Fruit fly (Drosophila melanogaster) whole organism, prepupa: ENCODE measurements around the gene CG34409.
A peak's percentile ranks its signal among the peaks of the same experiment; 100 is the strongest.

Experiments used
- Blimp-1 ChIP-seq: fragments of 200-800 bp; sonication (Bioruptor generic); optimal IDR thresholded peaks from 3 replicates; lab custom pipeline; 2017; ENCODE audit warnings: missing biosample characterization, missing genetic modification characterization, mild to moderate bottlenecking, moderate library complexity, missing genetic modification reagents
- CG10631 ChIP-seq: fragments of 200-800 bp; sonication (Bioruptor generic); optimal IDR thresholded peaks from 2 replicates; lab custom pipeline; 2016; ENCODE audit warnings: missing biosample characterization, missing genetic modification characterization
- CG11294 ChIP-seq: fragments of 200-800 bp; sonication (Bioruptor generic); IDR thresholded peaks from 2 replicates; pipeline ENCODE4 v1.3.6; 2022; ENCODE audit warnings: missing biosample characterization, missing genetic modification characterization
- CG11902 ChIP-seq: fragments of 200-800 bp; sonication (Bioruptor generic); optimal IDR thresholded peaks from 3 replicates; lab custom pipeline; 2016; ENCODE audit warnings: missing biosample characterization, missing genetic modification characterization
- CG15336 ChIP-seq: fragments of 200-800 bp; sonication (Bioruptor generic); IDR thresholded peaks from 2 replicates; pipeline ENCODE4 v1.3.6; 2022; ENCODE audit warnings: missing biosample characterization, missing genetic modification characterization
- CG1621 ChIP-seq: fragments of 200-800 bp; sonication (Bioruptor generic); optimal IDR thresholded peaks from 3 replicates; lab custom pipeline; 2018; ENCODE audit warnings: missing biosample characterization, mild to moderate bottlenecking, missing genetic modification characterization
- CG16779 ChIP-seq: fragments of 200-800 bp; sonication (Bioruptor generic); optimal IDR thresholded peaks from 3 replicates; lab custom pipeline; 2017; ENCODE audit warnings: missing biosample characterization, mild to moderate bottlenecking, missing genetic modification characterization
- CG3032 ChIP-seq: fragments of 200-800 bp; optimal IDR thresholded peaks from 2 replicates; lab custom pipeline; 2019; ENCODE audit warnings: missing biosample characterization, mild to moderate bottlenecking, missing genetic modification characterization, moderate library complexity
- CG31627 ChIP-seq: fragments of 200-800 bp; sonication (Bioruptor generic); optimal IDR thresholded peaks from 3 replicates; lab custom pipeline; 2016; ENCODE audit warnings: missing biosample characterization, missing genetic modification characterization
- CG34406 ChIP-seq: fragments of 200-800 bp; sonication (Bioruptor generic); optimal IDR thresholded peaks from 3 replicates; lab custom pipeline; 2016; ENCODE audit warnings: missing biosample characterization, missing genetic modification characterization
- CG3919 ChIP-seq: fragments of 200-800 bp; sonication (Bioruptor generic); optimal IDR thresholded peaks from 3 replicates; lab custom pipeline; 2016; ENCODE audit warnings: missing biosample characterization, missing genetic modification characterization
- CG6163 ChIP-seq: fragments of 200-800 bp; sonication (Bioruptor generic); IDR thresholded peaks from 3 replicates; pipeline ENCODE4 v1.3.6; 2022; ENCODE audit warnings: missing biosample characterization, missing genetic modification characterization
- CG6276 ChIP-seq: fragments of 200-800 bp; sonication (Bioruptor generic); optimal IDR thresholded peaks from 2 replicates; lab custom pipeline; 2017; ENCODE audit warnings: missing biosample characterization, mild to moderate bottlenecking, missing genetic modification characterization
- CG6808 ChIP-seq: fragments of 200-800 bp; sonication (Bioruptor generic); optimal IDR thresholded peaks from 3 replicates; lab custom pipeline; 2017; ENCODE audit warnings: missing biosample characterization, missing genetic modification characterization, mild to moderate bottlenecking, moderate library complexity, missing genetic modification reagents
- CG6854 ChIP-seq: fragments of 200-800 bp; sonication (Bioruptor generic); optimal IDR thresholded peaks from 2 replicates; lab custom pipeline; 2017; ENCODE audit warnings: missing biosample characterization, mild to moderate bottlenecking, missing genetic modification characterization
- CG8119 ChIP-seq: fragments of 200-800 bp; sonication (Bioruptor generic); IDR thresholded peaks from 3 replicates; pipeline ENCODE4 v1.3.6; 2022; ENCODE audit warnings: missing biosample characterization, missing genetic modification characterization
- CG8632 ChIP-seq: fragments of 200-800 bp; sonication (Bioruptor generic); optimal IDR thresholded peaks from 3 replicates; lab custom pipeline; 2016; ENCODE audit warnings: missing biosample characterization, missing genetic modification characterization
- CG9139 ChIP-seq: fragments of 200-800 bp; sonication (Bioruptor generic); optimal IDR thresholded peaks from 3 replicates; lab custom pipeline; 2017; ENCODE audit warnings: missing biosample characterization, mild to moderate bottlenecking, missing genetic modification characterization
- Eip75B ChIP-seq: fragments of 200-800 bp; sonication (Bioruptor generic); optimal IDR thresholded peaks from 3 replicates; lab custom pipeline; 2016; ENCODE audit warnings: missing biosample characterization, missing genetic modification characterization
- Eip78C ChIP-seq: fragments of 200-800 bp; sonication (Bioruptor generic); peaks from one replicate; lab custom pipeline; 2016; ENCODE audit warnings: missing biosample characterization, missing genetic modification characterization
- Ets21C ChIP-seq: fragments of 200-800 bp; sonication (Bioruptor generic); optimal IDR thresholded peaks from 3 replicates; lab custom pipeline; 2016; ENCODE audit warnings: missing biosample characterization, missing genetic modification characterization
- Ets96B ChIP-seq: fragments of 200-800 bp; optimal IDR thresholded peaks from 2 replicates; lab custom pipeline; 2019; ENCODE audit warnings: missing biosample characterization, mild to moderate bottlenecking, missing genetic modification characterization, moderate library complexity
- Gug ChIP-seq: fragments of 200-800 bp; sonication (Bioruptor generic); IDR thresholded peaks from 2 replicates; pipeline ENCODE4 v1.3.6; 2022; ENCODE audit warnings: missing biosample characterization, missing genetic modification characterization
- Hr39 ChIP-seq: fragments of 200-800 bp; sonication (Bioruptor generic); optimal IDR thresholded peaks from 2 replicates; lab custom pipeline; 2016; ENCODE audit warnings: missing biosample characterization, missing genetic modification characterization
- Hr4 ChIP-seq: fragments of 200-800 bp; sonication (Bioruptor generic); optimal IDR thresholded peaks from 3 replicates; lab custom pipeline; 2016; ENCODE audit warnings: missing biosample characterization, missing genetic modification characterization
- Lpt ChIP-seq: fragments of 200-800 bp; sonication (Bioruptor generic); optimal IDR thresholded peaks from 3 replicates; lab custom pipeline; 2016; ENCODE audit warnings: missing biosample characterization, missing genetic modification characterization
- Met ChIP-seq: fragments of 200-800 bp; sonication (Bioruptor generic); optimal IDR thresholded peaks from 3 replicates; lab custom pipeline; 2016; ENCODE audit warnings: missing biosample characterization, missing genetic modification characterization
- OdsH ChIP-seq: fragments of 200-800 bp; sonication (Bioruptor generic); optimal IDR thresholded peaks from 3 replicates; lab custom pipeline; 2016; ENCODE audit warnings: missing biosample characterization, missing genetic modification characterization
- Smox ChIP-seq: fragments of 200-800 bp; sonication (Bioruptor generic); optimal IDR thresholded peaks from 3 replicates; lab custom pipeline; 2016; ENCODE audit warnings: missing biosample characterization, missing genetic modification characterization
- Sox102F ChIP-seq: fragments of 200-800 bp; sonication (Bioruptor generic); optimal IDR thresholded peaks from 2 replicates; lab custom pipeline; 2016; ENCODE audit warnings: missing biosample characterization, mild to moderate bottlenecking, missing genetic modification characterization
- Sox14 ChIP-seq: fragments of 200-800 bp; sonication (Bioruptor generic); optimal IDR thresholded peaks from 3 replicates; lab custom pipeline; 2016; ENCODE audit warnings: missing biosample characterization, missing genetic modification characterization
- Sox15 ChIP-seq: fragments of 200-800 bp; sonication (Bioruptor generic); optimal IDR thresholded peaks from 3 replicates; lab custom pipeline; 2016; ENCODE audit warnings: missing biosample characterization, missing genetic modification characterization
- achi ChIP-seq: fragments of 200-800 bp; sonication (Bioruptor generic); optimal IDR thresholded peaks from 3 replicates; lab custom pipeline; 2016; ENCODE audit warnings: missing biosample characterization, missing genetic modification characterization
- acj6 ChIP-seq: fragments of 200-800 bp; sonication (Bioruptor generic); optimal IDR thresholded peaks from 3 replicates; lab custom pipeline; 2016; ENCODE audit warnings: missing biosample characterization, missing genetic modification characterization
- cyc ChIP-seq: fragments of 200-800 bp; sonication (Bioruptor generic); optimal IDR thresholded peaks from 3 replicates; lab custom pipeline; 2016; ENCODE audit warnings: missing biosample characterization, missing genetic modification characterization
- dac ChIP-seq: fragments of 200-800 bp; sonication (Bioruptor generic); optimal IDR thresholded peaks from 2 replicates; lab custom pipeline; 2017; ENCODE audit warnings: missing biosample characterization, mild to moderate bottlenecking, missing genetic modification characterization
- eg ChIP-seq: fragments of 200-800 bp; sonication (Bioruptor generic); IDR thresholded peaks from 3 replicates; pipeline ENCODE4 v1.3.6; 2022; ENCODE audit warnings: missing biosample characterization, missing genetic modification characterization
- esn ChIP-seq: fragments of 200-800 bp; sonication (Bioruptor generic); optimal IDR thresholded peaks from 2 replicates; lab custom pipeline; 2016; ENCODE audit warnings: missing biosample characterization, mild to moderate bottlenecking, missing genetic modification characterization, moderate library complexity
- lz ChIP-seq: fragments of 200-800 bp; sonication (Bioruptor generic); optimal IDR thresholded peaks from 3 replicates; lab custom pipeline; 2016; ENCODE audit warnings: missing biosample characterization, missing genetic modification characterization
- net ChIP-seq: fragments of 200-800 bp; sonication (Bioruptor generic); optimal IDR thresholded peaks from 3 replicates; lab custom pipeline; 2016; ENCODE audit warnings: missing biosample characterization, missing genetic modification characterization
- pdm3 ChIP-seq: fragments of 200-800 bp; sonication (Bioruptor generic); optimal IDR thresholded peaks from 3 replicates; lab custom pipeline; 2016; ENCODE audit warnings: missing biosample characterization, missing genetic modification characterization
- salr ChIP-seq, 2 experiments: fragments of 200-800 bp; sonication (Bioruptor generic); optimal IDR thresholded peaks; 3 replicates each; lab custom pipeline; 2016 to 2018; ENCODE audit warnings: missing biosample characterization in 2 of 2, missing genetic modification characterization in 2 of 2, mild to moderate bottlenecking in 1 of 2
- spab ChIP-seq: fragments of 200-800 bp; sonication (Bioruptor generic); optimal IDR thresholded peaks from 2 replicates; lab custom pipeline; 2017; ENCODE audit warnings: missing biosample characterization, mild to moderate bottlenecking, missing genetic modification characterization, missing genetic modification reagents
- vri ChIP-seq: fragments of 200-800 bp; sonication (Bioruptor generic); optimal IDR thresholded peaks from 3 replicates; lab custom pipeline; 2016; ENCODE audit warnings: missing biosample characterization, mild to moderate bottlenecking, missing genetic modification characterization

Gene CG34409

DNA sequence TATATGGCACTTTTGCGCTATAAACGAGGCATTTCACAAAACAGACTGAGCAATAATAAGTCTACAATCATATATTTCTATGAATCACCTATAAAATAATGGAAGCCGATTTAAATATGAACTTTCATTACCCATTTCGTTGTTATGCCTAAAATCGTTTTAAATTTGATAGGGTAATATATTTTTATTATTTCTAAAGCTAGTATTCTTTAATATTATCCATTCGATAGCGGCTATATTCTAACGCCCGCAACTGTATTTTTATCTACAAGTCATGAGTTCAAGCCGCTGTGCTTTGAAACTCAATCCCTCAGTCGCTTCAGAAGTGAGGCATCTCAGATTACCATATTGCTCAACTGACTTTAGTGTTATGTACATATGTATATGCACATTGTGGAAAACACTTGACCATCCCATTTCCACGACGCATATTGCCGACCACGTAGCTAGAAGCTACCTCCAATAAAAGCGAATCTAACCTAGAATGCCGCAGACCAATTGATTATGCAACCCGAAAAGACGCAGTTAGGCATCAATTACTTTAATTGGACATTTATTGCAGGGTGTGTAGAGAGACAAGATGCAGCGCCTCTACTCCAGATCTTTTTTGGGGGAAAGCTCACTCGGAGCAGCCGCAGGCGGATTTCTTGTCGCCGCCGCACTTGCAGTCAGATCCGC, 37.2 kb upstream of the CG34409 start (continued):
- TF ChIP-seq CG16779: no peak
- no peak for TF ChIP-seq net
- no peak for TF ChIP-seq CG3919 (GFP tag; lab: Kevin White, UChicago)
- TF ChIP-seq Blimp-1 (GFP tag; lab: Kevin White, UChicago): no peak
- TF ChIP-seq Eip78C: peak; percentile 55
- no peak for TF ChIP-seq CG1621
- TF ChIP-seq CG6854 (GFP tag; lab: Kevin White, UChicago): no peak
- no peak for TF ChIP-seq CG34406 (GFP tag; lab: Kevin White, UChicago)
- no peak for TF ChIP-seq CG9139 (GFP tag; lab: Kevin White, UChicago)
- TF ChIP-seq CG31627 (GFP tag; lab: Kevin White, UChicago): no peak
- TF ChIP-seq Sox102F: no peak
- TF ChIP-seq CG3032 (tag; lab: Kevin White, UChicago): no peak
- TF ChIP-seq CG8632: no peak
- no peak for TF ChIP-seq Hr39 (GFP tag; lab: Kevin White, UChicago)
- no peak for TF ChIP-seq salr (GFP tag; optimal IDR thresholded peaks at IDR 0.05; lab: Kevin White, UChicago)
- TF ChIP-seq Ets21C: no peak
- TF ChIP-seq CG10631 (GFP tag; lab: Kevin White, UChicago): peak; percentile 32
- no peak for TF ChIP-seq Gug (GFP tag; lab: Robert Waterston, UW)
- no peak for TF ChIP-seq Eip75B (GFP tag; lab: Kevin White, UChicago)
- TF ChIP-seq Sox15 (GFP tag; lab: Kevin White, UChicago): no peak
- peak; percentile 0 for TF ChIP-seq Hr4 (GFP tag; lab: Kevin White, UChicago)
- no peak for TF ChIP-seq CG6163 (GFP tag; lab: Robert Waterston, UW)
- peak; percentile 5 for TF ChIP-seq acj6
- TF ChIP-seq Ets96B (tag; lab: Kevin White, UChicago): peak; percentile 9
- no peak for TF ChIP-seq Smox (GFP tag; lab: Kevin White, UChicago)
- TF ChIP-seq CG11902 (GFP tag; lab: Kevin White, UChicago): no peak
- no peak for TF ChIP-seq spab (GFP tag; lab: Kevin White, UChicago)
- no peak for TF ChIP-seq achi (GFP tag; lab: Kevin White, UChicago)
- no peak for TF ChIP-seq pdm3 (GFP tag; lab: Kevin White, UChicago)
- no peak for TF ChIP-seq lz (GFP tag; lab: Kevin White, UChicago)
- TF ChIP-seq cyc: no peak
- no peak for TF ChIP-seq CG6808 (GFP tag; lab: Kevin White, UChicago)
- TF ChIP-seq CG11294 (GFP tag; lab: Robert Waterston, UW): no peak
- TF ChIP-seq dac (GFP tag; lab: Kevin White, UChicago): no peak
- no peak; the same call in 2 of the 3 replicates for TF ChIP-seq CG8119
- no peak for TF ChIP-seq OdsH (GFP tag; lab: Kevin White, UChicago)
- TF ChIP-seq CG6276: no peak
- TF ChIP-seq esn (GFP tag; lab: Kevin White, UChicago): peak; percentile 7
- TF ChIP-seq vri: peak; percentile 23
- no peak for TF ChIP-seq Sox14 (GFP tag; lab: Kevin White, UChicago)
- TF ChIP-seq Lpt (GFP tag; lab: Kevin White, UChicago): no peak
- no peak for TF ChIP-seq Met

DNA sequence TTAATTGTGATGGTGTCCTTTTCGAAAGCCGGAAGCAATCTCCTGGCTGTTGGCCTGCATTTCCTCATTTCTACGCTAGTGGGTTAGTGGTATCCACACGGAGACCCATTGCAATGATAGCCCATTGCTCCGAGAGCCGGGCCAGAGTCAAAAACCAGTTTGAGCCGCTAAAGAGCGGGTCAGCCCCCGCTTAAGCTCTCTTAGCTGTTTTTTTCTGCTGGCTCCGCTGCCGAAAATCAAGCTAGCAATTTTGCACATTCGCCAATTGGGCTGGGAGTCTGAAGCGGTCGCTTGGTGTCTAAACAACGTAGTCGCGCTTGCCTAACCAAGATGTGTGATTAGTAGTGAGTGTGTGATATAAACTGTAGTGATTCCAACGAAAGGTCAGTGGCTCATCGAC, 33.6 kb upstream of the CG34409 start, which contains the start of gene CG12947:
Gene CG12947, plus strand, starts transcription at position 301 of the 400 bp plus-strand sequence.
- TF ChIP-seq Eip78C (peak; percentile 65), Blimp-1 (GFP tag; lab: Kevin White, UChicago) (no peak), CG6276 (peak; percentile 12), CG1621 (peak; percentile 1), CG34406 (GFP tag; lab: Kevin White, UChicago) (no peak), eg (GFP tag; lab: Robert Waterston, UW) (0 out of 3 replicates have a peak, but pooled peaks have one; percentile 22), CG15336 (GFP tag; lab: Robert Waterston, UW) (peak; percentile 27; the same call in 1 of the 2 replicates)
